Fruit fly (Drosophila melanogaster): ENCODE data around the gene Rsbp15.

DNA sequence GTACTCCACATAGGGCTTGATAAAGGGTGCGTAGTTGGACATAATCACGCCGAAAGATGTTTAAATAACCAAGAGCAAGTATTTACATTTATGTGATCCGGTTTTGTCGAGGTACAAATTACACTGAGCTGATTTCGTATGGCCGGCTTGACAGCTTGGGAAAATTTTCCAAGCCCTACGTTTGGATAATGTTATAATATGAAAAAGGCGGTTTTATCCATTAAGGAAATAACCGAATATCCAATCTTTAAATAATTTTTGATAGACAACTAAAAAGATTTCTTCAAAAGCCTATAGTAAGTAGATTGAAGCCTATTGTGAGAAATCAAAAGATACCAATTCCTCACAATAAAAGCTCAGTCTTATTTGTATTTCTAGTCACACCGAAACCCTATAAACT lies 27.3 kb upstream of the Rsbp15 start, which contains the start of the genes eIF3d2 and CG43450:
- no peak for TF ChIP-seq toe (GFP tag; optimal IDR thresholded peaks at IDR 0.05)
- TF ChIP-seq tj (GFP tag; optimal IDR thresholded peaks at IDR 0.05), result no peak
- no peak for TF ChIP-seq cnc (optimal IDR thresholded peaks at IDR 0.05)
